Worm (Caenorhabditis elegans) whole organism, L4 larva: ENCODE measurements around the gene cuc-1.
A peak's percentile ranks its signal among the peaks of the same experiment; 100 is the strongest.

Experiments
- F44E2.7 ChIP-seq: fragments of 200-800 bp; sonication (Bioruptor generic); IDR thresholded peaks from 2 replicates; pipeline ENCODE4 v2.1.2; 2022; ENCODE audit warnings: missing genetic modification characterization, missing compliant biosample characterization
- T20F7.1 ChIP-seq: fragments of 200-800 bp; sonication (Bioruptor generic); optimal IDR thresholded peaks from 2 replicates; lab custom pipeline; 2018; ENCODE audit warnings: mild to moderate bottlenecking, missing genetic modification characterization, missing compliant biosample characterization
- Y75B8A.6 ChIP-seq: fragments of 200-800 bp; sonication (Bioruptor generic); IDR thresholded peaks from 2 replicates; pipeline ENCODE4 v1.3.6; 2022; ENCODE audit warnings: missing genetic modification reagents, missing genetic modification characterization, missing compliant biosample characterization
- ZK337.2 ChIP-seq: fragments of 200-800 bp; sonication (Bioruptor generic); IDR thresholded peaks from 2 replicates; pipeline ENCODE4 v1.3.6; 2022; ENCODE audit warnings: missing genetic modification reagents, missing genetic modification characterization, missing compliant biosample characterization
- aha-1 ChIP-seq: fragments of 150-350 bp; peaks from one replicate; lab custom pipeline; 2014; ENCODE audit warnings: missing biosample characterization, missing genetic modification characterization
- attf-4 ChIP-seq: sonication (generic microtip); optimal IDR thresholded peaks from 3 replicates; lab custom pipeline; 2017; ENCODE audit warnings: missing biosample characterization, missing genetic modification characterization
- ceh-28 ChIP-seq: fragments of 150-350 bp; optimal IDR thresholded peaks from 2 replicates; lab custom pipeline; 2014; ENCODE audit warnings: missing biosample characterization, missing genetic modification reagents, missing genetic modification characterization
- ceh-44 ChIP-seq: fragments of 200-800 bp; sonication (Bioruptor generic); IDR thresholded peaks from 2 replicates; pipeline ENCODE4 v1.3.6; 2022; ENCODE audit warnings: missing genetic modification reagents, missing genetic modification characterization, missing compliant biosample characterization
- ces-1 ChIP-seq: fragments of 150-350 bp; sonication (generic microtip); optimal IDR thresholded peaks from 4 replicates; lab custom pipeline; 2014; ENCODE audit warnings: missing biosample characterization, missing genetic modification reagents, missing genetic modification characterization
- cey-2 ChIP-seq: sonication (generic microtip); optimal IDR thresholded peaks from 3 replicates; lab custom pipeline; 2017; ENCODE audit warnings: missing genetic modification characterization, mild to moderate bottlenecking, missing compliant biosample characterization, antibody characterized with exemption, borderline replicate concordance; ENCODE audit not compliant: insufficient read depth
- daf-16 ChIP-seq, 3 experiments: sonication (generic microtip); optimal IDR thresholded peaks; 2 replicates each; lab custom pipeline; 2016 to 2017; ENCODE audit warnings: missing genetic modification characterization in 3 of 3, missing genetic modification reagents in 3 of 3, mild to moderate bottlenecking in 2 of 3, missing compliant biosample characterization in 2 of 3, missing biosample characterization in 1 of 3, moderate library complexity in 1 of 3
- dmd-6 ChIP-seq: fragments of 200-800 bp; sonication (Bioruptor generic); IDR thresholded peaks from 2 replicates; pipeline ENCODE4 v1.3.6; 2022; ENCODE audit warnings: missing genetic modification reagents, missing genetic modification characterization, missing compliant biosample characterization
- dve-1 ChIP-seq: sonication (generic microtip); optimal IDR thresholded peaks from 2 replicates; lab custom pipeline; 2017; ENCODE audit warnings: antibody characterized with exemption, mild to moderate bottlenecking, missing genetic modification characterization, missing compliant biosample characterization; ENCODE audit not compliant: insufficient read depth
- hlh-11 ChIP-seq: fragments of 200-800 bp; sonication (Bioruptor generic); optimal IDR thresholded peaks from 2 replicates; lab custom pipeline; 2018; ENCODE audit warnings: mild to moderate bottlenecking, missing genetic modification characterization, missing compliant biosample characterization
- hlh-30 ChIP-seq: sonication (generic microtip); optimal IDR thresholded peaks from 2 replicates; lab custom pipeline; 2017; ENCODE audit warnings: antibody characterized with exemption, mild to moderate bottlenecking, missing genetic modification characterization, missing compliant biosample characterization; ENCODE audit not compliant: insufficient read depth
- jun-1 ChIP-seq: fragments of 150-350 bp; optimal IDR thresholded peaks from 2 replicates; lab custom pipeline; 2014; ENCODE audit warnings: missing biosample characterization, missing genetic modification reagents, missing genetic modification characterization
- lin-1 ChIP-seq: fragments of 200-800 bp; sonication (Bioruptor generic); IDR thresholded peaks from 2 replicates; pipeline ENCODE4 v1.3.6; 2022; ENCODE audit warnings: missing genetic modification reagents, missing genetic modification characterization, missing compliant biosample characterization
- lsy-2 ChIP-seq, 2 experiments: fragments of 150-350 bp in 1 of 2; sonication (generic microtip) in 1 of 2; optimal IDR thresholded peaks; 2 replicates each; lab custom pipeline; 2014 to 2017; ENCODE audit warnings: missing biosample characterization in 2 of 2, missing genetic modification characterization in 2 of 2
- madf-9 ChIP-seq: fragments of 200-800 bp; sonication (Bioruptor generic); conservative IDR thresholded peaks from 2 replicates; pipeline ENCODE4 v1.3.6; 2022; ENCODE audit warnings: missing genetic modification reagents, missing genetic modification characterization, missing compliant biosample characterization
- mdl-1 ChIP-seq, 2 experiments: fragments of 150-350 bp in 1 of 2; sonication (generic microtip) in 1 of 2; optimal IDR thresholded peaks; 2 replicates each; lab custom pipeline; 2014 to 2017; ENCODE audit warnings: missing biosample characterization in 2 of 2, missing genetic modification characterization in 2 of 2
- mep-1 ChIP-seq: fragments of 150-350 bp; sonication (generic microtip); optimal IDR thresholded peaks from 3 replicates; lab custom pipeline; 2014; ENCODE audit warnings: missing biosample characterization, missing genetic modification characterization
- mes-2 ChIP-seq: sonication (generic microtip); optimal IDR thresholded peaks from 2 replicates; lab custom pipeline; 2016; ENCODE audit warnings: missing genotype, mild to moderate bottlenecking, missing genetic modification characterization, missing compliant biosample characterization; ENCODE audit not compliant: poor library complexity, severe bottlenecking
- mxl-2 ChIP-seq: fragments of 200-800 bp; sonication (Bioruptor generic); conservative IDR thresholded peaks from 2 replicates; pipeline ENCODE4 v1.3.6; 2022; ENCODE audit warnings: missing genetic modification reagents, missing genetic modification characterization, missing compliant biosample characterization
- nhr-237 ChIP-seq: sonication (generic microtip); optimal IDR thresholded peaks from 2 replicates; lab custom pipeline; 2017; ENCODE audit warnings: missing biosample characterization, missing genetic modification characterization
- nhr-28 ChIP-seq: fragments of 150-350 bp; optimal IDR thresholded peaks from 2 replicates; lab custom pipeline; 2014; ENCODE audit warnings: missing biosample characterization, missing genetic modification characterization
- nhr-48 ChIP-seq: sonication (generic microtip); optimal IDR thresholded peaks from 2 replicates; lab custom pipeline; 2016; ENCODE audit warnings: mild to moderate bottlenecking, missing genetic modification characterization, missing compliant biosample characterization
- pha-4 ChIP-seq, 2 experiments: fragments of 150-350 bp in 1 of 2; fragments of 200-800 bp in 1 of 2; sonication (Bioruptor generic) in 1 of 2; IDR thresholded peaks in 1 of 2; optimal IDR thresholded peaks in 1 of 2; 2 replicates each; pipeline versions ENCODE4 v1.3.6 to Lab custom; 2014 to 2022; ENCODE audit warnings: missing genetic modification characterization in 2 of 2, missing genetic modification reagents in 2 of 2, missing biosample characterization in 1 of 2, missing compliant biosample characterization in 1 of 2
- sdz-12 ChIP-seq: fragments of 200-800 bp; sonication (Bioruptor generic); optimal IDR thresholded peaks from 2 replicates; lab custom pipeline; 2018; ENCODE audit warnings: mild to moderate bottlenecking, missing genetic modification characterization, missing compliant biosample characterization
- set-16 ChIP-seq: fragments of 200-800 bp; sonication (Bioruptor generic); IDR thresholded peaks from 2 replicates; pipeline ENCODE4 v1.3.6; 2022; ENCODE audit warnings: missing genetic modification reagents, missing genetic modification characterization, missing compliant biosample characterization
- snpc-4 ChIP-seq: fragments of 150-350 bp; optimal IDR thresholded peaks from 2 replicates; lab custom pipeline; 2014; ENCODE audit warnings: missing biosample characterization, missing genetic modification characterization
- unc-62 ChIP-seq, 3 experiments: fragments of 150-350 bp in 1 of 3; sonication (generic microtip); optimal IDR thresholded peaks in 2 of 3; peaks in 1 of 3; 1 replicate in 1 of 3; 2 replicates in 2 of 3; lab custom pipeline; 2014 to 2017; ENCODE audit warnings: missing biosample characterization in 3 of 3, missing genetic modification characterization in 3 of 3, missing genetic modification reagents in 3 of 3, missing genotype in 1 of 3
- zip-11 ChIP-seq: fragments of 200-800 bp; sonication (Bioruptor generic); IDR thresholded peaks from 2 replicates; pipeline ENCODE4 v1.3.6; 2022; ENCODE audit warnings: missing genetic modification characterization, missing compliant biosample characterization
- zip-2 ChIP-seq: fragments of 150-350 bp; optimal IDR thresholded peaks from 2 replicates; lab custom pipeline; 2014; ENCODE audit warnings: missing biosample characterization, missing genetic modification characterization

cuc-1 gene

ce11 chrIII:7897733-7898132 lies 36.9 kb upstream of the cuc-1 start:
- peak; percentile 81 for TF ChIP-seq nhr-28 (tag; lab: Kevin White, UChicago)
- TF ChIP-seq lsy-2 (tag; optimal IDR thresholded peaks at IDR 0.05; lab: Kevin White, UChicago): peak in 1 of 2 experiments; percentile 59
- TF ChIP-seq cey-2 (tag; lab: Kevin White, UChicago): peak; percentile 5
- no peak for TF ChIP-seq snpc-4
- TF ChIP-seq Y75B8A.6 (GFP tag; lab: Robert Waterston, UW): no peak
- TF ChIP-seq hlh-11 (tag; lab: Kevin White, UChicago): peak; percentile 27
- peak; percentile 33 for TF ChIP-seq hlh-30
- TF ChIP-seq attf-4 (tag; lab: Kevin White, UChicago): no peak
- peak; percentile 26 for TF ChIP-seq mep-1 (tag; lab: Kevin White, UChicago)
- TF ChIP-seq T20F7.1 (GFP tag; lab: Kevin White, UChicago): peak; percentile 34
- TF ChIP-seq mdl-1 (tag; optimal IDR thresholded peaks at IDR 0.05; lab: Kevin White, UChicago): peak in 1 of 2 experiments; percentile 52
- TF ChIP-seq dmd-6 (GFP tag; lab: Robert Waterston, UW): peak; percentile 37; the same call in 1 of the 2 replicates
- peak; percentile 44 for TF ChIP-seq dve-1 (tag; lab: Kevin White, UChicago)
- peak; percentile 36 for TF ChIP-seq nhr-48 (tag; lab: Kevin White, UChicago)
- no peak for TF ChIP-seq jun-1 (tag; lab: Kevin White, UChicago)
- no peak for TF ChIP-seq ceh-44 (GFP tag; lab: Robert Waterston, UW)

DNA sequence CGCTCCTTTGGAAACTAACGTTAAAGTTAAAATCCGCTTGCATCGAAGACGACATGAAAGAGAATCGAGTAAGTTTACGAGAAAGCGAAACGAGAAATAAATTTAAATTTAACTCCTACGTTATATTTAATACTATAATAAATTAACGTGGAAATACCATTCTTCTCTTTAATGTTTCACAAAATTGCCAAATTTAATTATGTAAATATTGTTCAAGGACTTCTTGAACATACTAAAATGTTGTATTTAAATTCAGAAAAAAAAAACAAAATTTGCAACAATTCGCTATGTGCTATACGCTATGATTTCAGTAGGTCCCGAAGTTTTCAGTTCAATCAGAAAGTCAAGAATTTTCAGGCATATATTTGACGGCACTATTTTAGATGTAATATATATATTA lies 36.1 kb upstream of the cuc-1 start, which contains the start of gene ZK688.10:
Gene ZK688.10, minus strand, starts transcription at position 101 of the 400 bp plus-strand sequence.
- TF ChIP-seq cey-2 (tag; lab: Kevin White, UChicago): no peak
- peak; percentile 12 for TF ChIP-seq aha-1 (tag; lab: Kevin White, UChicago)
- no peak for TF ChIP-seq mxl-2 (GFP tag; lab: Robert Waterston, UW)
- TF ChIP-seq ceh-28 (tag; lab: Kevin White, UChicago): no peak
- TF ChIP-seq F44E2.7 (GFP tag; lab: Robert Waterston, UW): no peak

- TF ChIP-seq ZK337.2 (GFP tag; lab: Robert Waterston, UW) (no peak), daf-16 (GFP tag; optimal IDR thresholded peaks at IDR 0.05; lab: Kevin White, UChicago) (no peak), daf-16 (tag; optimal IDR thresholded peaks at IDR 0.05; lab: Kevin White, UChicago) (no peak), mes-2 (tag; lab: Kevin White, UChicago) (no peak), unc-62 (GFP tag; optimal IDR thresholded peaks at IDR 0.05 in 1 of 2; lab: Kevin White, UChicago) (no peak), unc-62 (tag; optimal IDR thresholded peaks at IDR 0.05; lab: Kevin White, UChicago) (no peak), lsy-2 (tag; optimal IDR thresholded peaks at IDR 0.05; lab: Kevin White, UChicago) (no peak), nhr-237 (tag; lab: Kevin White, UChicago) (no peak), lin-1 (GFP tag; lab: Robert Waterston, UW) (no peak), nhr-48 (tag; lab: Kevin White, UChicago) (no peak), zip-11 (GFP tag; lab: Robert Waterston, UW) (no peak), dmd-6 (GFP tag; lab: Robert Waterston, UW) (no peak), pha-4 (GFP tag; IDR thresholded peaks at IDR 0.05; lab: Robert Waterston, UW) (no peak), pha-4 (tag; optimal IDR thresholded peaks at IDR 0.05; lab: Kevin White, UChicago) (no peak), sdz-12 (GFP tag; lab: Kevin White, UChicago) (no peak), ces-1 (no peak), zip-2 (tag; lab: Kevin White, UChicago) (no peak), set-16 (GFP tag; lab: Robert Waterston, UW) (no peak)
- TF ChIP-seq, all 104 proteins: peak for 0
Observed at ce11 chrIII:7894724-7895123, 33.9 kb upstream of the cuc-1 start, which contains the start of gene ZK688.4. Gene ZK688.4 (plus strand): TSS chrIII:7895024.

ce11 chrIII:7893224-7893623 lies 32.4 kb upstream of the cuc-1 start:
- TF ChIP-seq madf-9 (GFP tag; lab: Robert Waterston, UW): no peak
- TF ChIP-seq, all 104 proteins: peak for 0
